Worm (Caenorhabditis elegans) whole organism, young adult: ENCODE results near the gene trpp-9.
A peak's percentile ranks its signal among the peaks of the same experiment; 100 is the strongest.

Source experiments
- B0035.1 ChIP-seq: sonication (generic microtip); optimal IDR thresholded peaks from 2 replicates; lab custom pipeline; 2016; ENCODE audit warnings: missing genetic modification characterization, mild to moderate bottlenecking, missing compliant biosample characterization, missing genotype, missing genetic modification reagents
- C06A6.2 ChIP-seq: fragments of 200-800 bp; sonication (Bioruptor generic); conservative IDR thresholded peaks from 2 replicates; pipeline ENCODE4 v1.3.6; 2022; ENCODE audit warnings: missing genetic modification characterization, missing compliant biosample characterization
- D2030.7 ChIP-seq: fragments of 200-800 bp; sonication (Bioruptor generic); IDR thresholded peaks from 2 replicates; pipeline ENCODE4 v1.3.6; 2022; ENCODE audit warnings: missing genetic modification reagents, missing genetic modification characterization, missing compliant biosample characterization
- F37B4.10 ChIP-seq: fragments of 200-800 bp; sonication (Bioruptor generic); IDR thresholded peaks from 2 replicates; pipeline ENCODE4 v1.3.6; 2022; ENCODE audit warnings: missing genetic modification characterization, missing compliant biosample characterization
- F49E8.2 ChIP-seq: sonication (generic microtip); optimal IDR thresholded peaks from 3 replicates; lab custom pipeline; 2017; ENCODE audit warnings: missing genetic modification characterization, mild to moderate bottlenecking, missing compliant biosample characterization, antibody characterized with exemption, moderate library complexity; ENCODE audit not compliant: insufficient read depth
- F52B5.7 ChIP-seq: sonication (generic microtip); optimal IDR thresholded peaks from 2 replicates; lab custom pipeline; 2016; ENCODE audit warnings: mild to moderate bottlenecking, missing genetic modification characterization, missing compliant biosample characterization
- T07F8.4 ChIP-seq: sonication (generic microtip); optimal IDR thresholded peaks from 2 replicates; lab custom pipeline; 2016; ENCODE audit warnings: mild to moderate bottlenecking, missing genetic modification characterization, moderate library complexity, missing compliant biosample characterization
- Y95B8A.8 ChIP-seq: fragments of 200-800 bp; sonication (Bioruptor generic); IDR thresholded peaks from 2 replicates; pipeline ENCODE4 v1.3.6; 2022; ENCODE audit warnings: missing genetic modification reagents, missing genetic modification characterization, missing compliant biosample characterization
- ZK185.1 ChIP-seq: sonication (generic microtip); optimal IDR thresholded peaks from 2 replicates; lab custom pipeline; 2016; ENCODE audit warnings: mild to moderate bottlenecking, missing genetic modification characterization, missing compliant biosample characterization; ENCODE audit not compliant: poor library complexity, severe bottlenecking
- attf-3 ChIP-seq: fragments of 200-800 bp; sonication (Bioruptor generic); conservative IDR thresholded peaks from 2 replicates; pipeline ENCODE4 v1.3.6; 2022; ENCODE audit warnings: missing genetic modification reagents, missing genetic modification characterization, missing compliant biosample characterization
- attf-6 ChIP-seq: fragments of 200-800 bp; sonication (Bioruptor generic); IDR thresholded peaks from 2 replicates; pipeline ENCODE4 v1.3.6; 2022; ENCODE audit warnings: missing genetic modification reagents, missing genetic modification characterization, missing compliant biosample characterization
- ccch-3 ChIP-seq: fragments of 200-800 bp; sonication (Bioruptor generic); optimal IDR thresholded peaks from 2 replicates; lab custom pipeline; 2018; ENCODE audit warnings: mild to moderate bottlenecking, missing genetic modification characterization, missing compliant biosample characterization
- cebp-1 ChIP-seq, 2 experiments: fragments of 200-800 bp in 1 of 2; sonication (Bioruptor generic) in 1 of 2; sonication (generic microtip) in 1 of 2; IDR thresholded peaks in 1 of 2; optimal IDR thresholded peaks in 1 of 2; 2 replicates each; pipeline versions ENCODE4 v1.3.6 to Lab custom; 2017 to 2022; ENCODE audit warnings: missing compliant biosample characterization in 2 of 2, missing genetic modification characterization in 2 of 2, mild to moderate bottlenecking in 1 of 2, missing genetic modification reagents in 1 of 2, moderate library complexity in 1 of 2
- ceh-91 ChIP-seq: fragments of 200-800 bp; sonication (Bioruptor generic); IDR thresholded peaks from 2 replicates; pipeline ENCODE4 v1.3.6; 2022; ENCODE audit warnings: missing genetic modification reagents, missing genetic modification characterization, missing compliant biosample characterization
- chd-7 ChIP-seq: sonication (generic microtip); optimal IDR thresholded peaks from 2 replicates; lab custom pipeline; 2016; ENCODE audit warnings: mild to moderate bottlenecking, missing genetic modification characterization, moderate library complexity, missing compliant biosample characterization
- efl-1 ChIP-seq: fragments of 150-350 bp; optimal IDR thresholded peaks from 2 replicates; lab custom pipeline; 2014; ENCODE audit warnings: missing biosample characterization, missing genetic modification reagents, missing genetic modification characterization
- hlh-26 ChIP-seq: fragments of 200-800 bp; sonication (Bioruptor generic); conservative IDR thresholded peaks from 2 replicates; pipeline ENCODE4 v1.3.6; 2022; ENCODE audit warnings: missing genetic modification reagents, missing genetic modification characterization, missing compliant biosample characterization
- hmg-1.2 ChIP-seq: fragments of 200-800 bp; sonication (Bioruptor generic); IDR thresholded peaks from 2 replicates; pipeline ENCODE4 v1.3.6; 2022; ENCODE audit warnings: missing genetic modification reagents, missing genetic modification characterization, missing compliant biosample characterization
- let-526 ChIP-seq: fragments of 200-800 bp; sonication (Bioruptor generic); IDR thresholded peaks from 2 replicates; pipeline ENCODE4 v1.3.6; 2022; ENCODE audit warnings: missing genetic modification reagents, missing genetic modification characterization, missing compliant biosample characterization
- let-607 ChIP-seq, 2 experiments: fragments of 200-800 bp in 1 of 2; sonication (Bioruptor generic) in 1 of 2; sonication (generic microtip) in 1 of 2; optimal IDR thresholded peaks; 2 replicates each; lab custom pipeline; 2016 to 2018; ENCODE audit warnings: mild to moderate bottlenecking in 2 of 2, missing compliant biosample characterization in 2 of 2, missing genetic modification characterization in 2 of 2, moderate library complexity in 2 of 2, missing genotype in 1 of 2
- lin-35 ChIP-seq, 3 experiments: fragments of 150-350 bp in 2 of 3; sonication (generic microtip) in 1 of 3; optimal IDR thresholded peaks; 2 replicates each; lab custom pipeline; 2014 to 2018; ENCODE audit warnings: missing biosample characterization in 3 of 3, missing genetic modification characterization in 3 of 3, missing genetic modification reagents in 3 of 3
- lin-40 ChIP-seq: sonication (generic microtip); optimal IDR thresholded peaks from 2 replicates; lab custom pipeline; 2016; ENCODE audit warnings: missing genetic modification characterization, mild to moderate bottlenecking, missing compliant biosample characterization, missing genotype, missing genetic modification reagents
- madf-10 ChIP-seq: sonication (generic microtip); optimal IDR thresholded peaks from 2 replicates; lab custom pipeline; 2016; ENCODE audit warnings: mild to moderate bottlenecking, missing genetic modification characterization, missing compliant biosample characterization
- madf-3 ChIP-seq: fragments of 200-800 bp; sonication (Bioruptor generic); IDR thresholded peaks from 2 replicates; pipeline ENCODE4 v1.3.6; 2022; ENCODE audit warnings: missing genetic modification reagents, missing genetic modification characterization, missing compliant biosample characterization
- madf-6 ChIP-seq: fragments of 200-800 bp; sonication (Bioruptor generic); IDR thresholded peaks from 2 replicates; pipeline ENCODE4 v1.3.6; 2022; ENCODE audit warnings: missing genetic modification reagents, missing genetic modification characterization, missing compliant biosample characterization
- mel-28 ChIP-seq: sonication (generic microtip); optimal IDR thresholded peaks from 2 replicates; lab custom pipeline; 2016; ENCODE audit warnings: borderline replicate concordance, mild to moderate bottlenecking, missing genetic modification characterization, missing compliant biosample characterization
- mes-4 ChIP-seq: sonication (generic microtip); optimal IDR thresholded peaks from 2 replicates; lab custom pipeline; 2016; ENCODE audit warnings: missing genotype, missing genetic modification characterization, missing compliant biosample characterization
- mxl-1 ChIP-seq: sonication (generic microtip); optimal IDR thresholded peaks from 2 replicates; lab custom pipeline; 2016; ENCODE audit warnings: missing genetic modification characterization, missing compliant biosample characterization
- nfya-2 ChIP-seq: fragments of 200-800 bp; sonication (Bioruptor generic); IDR thresholded peaks from 2 replicates; pipeline ENCODE4 v1.3.6; 2022; ENCODE audit warnings: missing genetic modification reagents, missing genetic modification characterization, missing compliant biosample characterization
- nhr-120 ChIP-seq: fragments of 200-800 bp; sonication (Bioruptor generic); IDR thresholded peaks from 2 replicates; pipeline ENCODE4 v1.3.6; 2022; ENCODE audit warnings: missing genetic modification characterization, missing compliant biosample characterization
- nhr-27 ChIP-seq: fragments of 200-800 bp; sonication (Bioruptor generic); optimal IDR thresholded peaks from 2 replicates; lab custom pipeline; 2018; ENCODE audit warnings: mild to moderate bottlenecking, missing genetic modification characterization, moderate library complexity, missing compliant biosample characterization
- pbrm-1 ChIP-seq: fragments of 200-800 bp; sonication (Bioruptor generic); IDR thresholded peaks from 2 replicates; pipeline ENCODE4 v1.3.6; 2022; ENCODE audit warnings: missing genetic modification reagents, missing genetic modification characterization, missing compliant biosample characterization
- rec-8 ChIP-seq, 2 experiments: sonication (generic microtip); optimal IDR thresholded peaks; 2 replicates each; lab custom pipeline; 2016; ENCODE audit warnings: mild to moderate bottlenecking in 2 of 2, missing genetic modification characterization in 2 of 2, missing genetic modification reagents in 2 of 2, missing genotype in 2 of 2, missing biosample characterization in 1 of 2, missing compliant biosample characterization in 1 of 2, moderate library complexity in 1 of 2
- repo-1 ChIP-seq: sonication (generic microtip); optimal IDR thresholded peaks from 2 replicates; lab custom pipeline; 2017; ENCODE audit warnings: mild to moderate bottlenecking, missing genetic modification characterization, missing compliant biosample characterization
- sdz-38 ChIP-seq: sonication (generic microtip); optimal IDR thresholded peaks from 2 replicates; lab custom pipeline; 2016; ENCODE audit warnings: missing genotype, missing genetic modification characterization, missing compliant biosample characterization
- tlf-1 ChIP-seq: fragments of 200-800 bp; sonication (Bioruptor generic); optimal IDR thresholded peaks from 2 replicates; lab custom pipeline; 2018; ENCODE audit warnings: mild to moderate bottlenecking, missing genetic modification characterization, missing compliant biosample characterization
- unc-130 ChIP-seq: sonication (generic microtip); optimal IDR thresholded peaks from 2 replicates; lab custom pipeline; 2016; ENCODE audit warnings: missing genetic modification reagents, missing genetic modification characterization, missing compliant biosample characterization
- zfh-2 ChIP-seq: fragments of 200-800 bp; sonication (Bioruptor generic); conservative IDR thresholded peaks from 2 replicates; pipeline ENCODE4 v1.3.6; 2022; ENCODE audit warnings: missing genetic modification reagents, missing genetic modification characterization, missing compliant biosample characterization
- ztf-26 ChIP-seq: sonication (generic microtip); optimal IDR thresholded peaks from 2 replicates; lab custom pipeline; 2017; ENCODE audit warnings: missing genetic modification characterization, missing compliant biosample characterization
- ztf-3 ChIP-seq: fragments of 200-800 bp; sonication (Bioruptor generic); optimal IDR thresholded peaks from 2 replicates; lab custom pipeline; 2018; ENCODE audit warnings: mild to moderate bottlenecking, missing genetic modification characterization, missing compliant biosample characterization

Gene trpp-9

DNA sequence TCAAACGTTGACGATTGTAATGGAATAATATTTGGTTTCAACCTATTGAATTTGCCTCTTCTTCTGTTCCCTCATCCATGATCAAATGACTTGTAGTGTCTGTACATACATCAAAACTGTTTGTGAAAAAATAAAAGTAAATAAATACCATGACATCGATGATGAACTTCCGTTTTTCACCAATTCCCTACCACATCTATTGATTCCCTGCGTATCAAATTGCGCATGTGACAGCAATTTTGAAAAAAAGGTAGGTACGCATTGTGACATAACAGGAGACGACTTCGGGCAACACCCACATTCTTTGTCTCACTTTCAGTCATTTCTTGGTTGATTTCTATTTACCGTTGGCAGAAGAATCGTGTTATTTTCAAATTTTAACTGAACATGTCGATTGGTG lies 27.3 kb upstream of the trpp-9 start, which contains the start of gene C35C5.9:
C35C5.9 (plus strand) TSS at position 161 of the 400 bp plus-strand sequence.
- TF ChIP-seq lin-40 (tag; lab: Kevin White, UChicago): peak; percentile 3
- TF ChIP-seq T07F8.4 (tag; lab: Kevin White, UChicago): no peak
- TF ChIP-seq pbrm-1 (GFP tag; lab: Robert Waterston, UW): no peak
- no peak for TF ChIP-seq sdz-38 (tag; lab: Kevin White, UChicago)
- TF ChIP-seq repo-1 (tag; lab: Kevin White, UChicago): no peak
- no peak for TF ChIP-seq C06A6.2 (GFP tag; lab: Robert Waterston, UW)
- 0 out of 2 replicates have a peak, but pooled peaks have one; percentile 45 for TF ChIP-seq Y95B8A.8 (GFP tag; lab: Robert Waterston, UW)
- no peak for TF ChIP-seq zfh-2
- no peak for TF ChIP-seq F37B4.10
- no peak for TF ChIP-seq nfya-2 (GFP tag; lab: Robert Waterston, UW)

DNA sequence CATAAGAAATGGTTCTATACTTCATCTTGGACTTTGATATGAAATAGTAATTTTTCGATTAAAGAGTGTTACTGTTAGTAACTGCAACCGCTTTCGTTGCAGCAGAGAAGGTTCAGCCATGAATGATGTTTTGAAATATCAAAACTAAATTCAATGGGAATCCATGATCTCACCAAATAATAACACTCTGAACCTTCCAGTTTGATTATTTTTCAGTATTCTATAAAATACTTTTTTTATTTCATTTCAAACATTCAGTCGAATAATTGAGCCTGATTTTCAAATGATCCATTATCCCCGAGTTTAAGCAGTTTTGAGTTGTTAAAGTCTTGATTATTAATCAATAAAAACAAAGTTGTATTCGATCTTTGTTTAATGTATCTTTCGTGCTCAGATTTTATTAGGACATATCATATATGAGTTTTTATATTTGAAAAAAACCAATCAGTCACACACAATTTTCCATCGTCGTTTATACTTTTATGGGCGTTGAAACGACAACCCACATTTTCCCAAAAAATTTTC lies 26.4 kb upstream of the trpp-9 start, which contains the start of gene gcp-2.2:
gcp-2.2 (plus strand) TSS at position 475 of the 525 bp plus-strand sequence.
- no peak for TF ChIP-seq mel-28 (tag; lab: Kevin White, UChicago)
- TF ChIP-seq madf-6 (GFP tag; lab: Robert Waterston, UW): no peak
- TF ChIP-seq F49E8.2 (tag; lab: Kevin White, UChicago): no peak
- TF ChIP-seq ztf-26 (tag; lab: Kevin White, UChicago): no peak
- TF ChIP-seq mxl-1 (tag; lab: Kevin White, UChicago): no peak
- TF ChIP-seq lin-35 (GFP tag; optimal IDR thresholded peaks at IDR 0.05; lab: Kevin White, UChicago): no peak

DNA sequence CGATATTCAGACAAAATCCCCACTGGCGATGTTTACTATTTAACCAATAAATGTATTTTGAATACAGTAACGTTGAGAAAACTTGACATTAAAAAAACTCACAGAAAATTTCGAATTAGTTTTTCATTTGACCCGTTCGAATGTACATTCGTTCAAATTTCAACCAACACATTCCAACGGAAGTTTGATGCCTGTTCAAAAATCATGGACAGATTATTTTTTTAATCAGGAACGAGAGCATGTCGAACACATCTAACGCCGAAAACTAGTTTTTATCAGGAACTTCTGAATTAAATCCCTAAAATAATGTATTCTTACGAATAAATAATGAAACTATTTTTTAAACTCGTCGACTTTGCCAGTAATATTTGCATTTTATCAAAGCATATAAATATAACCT lies 22.0 kb upstream of the trpp-9 start:
- no peak for TF ChIP-seq madf-10 (tag; lab: Kevin White, UChicago)
- TF ChIP-seq attf-6: no peak
- TF ChIP-seq hmg-1.2 (GFP tag; lab: Robert Waterston, UW): no peak
- TF ChIP-seq unc-130: no peak
- no peak for TF ChIP-seq D2030.7 (GFP tag; lab: Robert Waterston, UW)
- no peak for TF ChIP-seq C06A6.2 (GFP tag; lab: Robert Waterston, UW)
- TF ChIP-seq ceh-91 (GFP tag; lab: Robert Waterston, UW): no peak
- TF ChIP-seq let-526 (GFP tag; lab: Robert Waterston, UW): no peak
- no peak for TF ChIP-seq efl-1 (GFP tag; lab: Kevin White, UChicago)
- TF ChIP-seq nhr-120 (GFP tag; lab: Robert Waterston, UW): no peak
- TF ChIP-seq ccch-3 (GFP tag; lab: Kevin White, UChicago): no peak
- no peak for TF ChIP-seq B0035.1 (tag; lab: Kevin White, UChicago)
- no peak for TF ChIP-seq hlh-26 (GFP tag; lab: Robert Waterston, UW)
- no peak for TF ChIP-seq nhr-27 (tag; lab: Kevin White, UChicago)
- TF ChIP-seq let-607 (tag; optimal IDR thresholded peaks at IDR 0.05; lab: Kevin White, UChicago): no peak
- TF ChIP-seq madf-3 (GFP tag; lab: Robert Waterston, UW): no peak

DNA sequence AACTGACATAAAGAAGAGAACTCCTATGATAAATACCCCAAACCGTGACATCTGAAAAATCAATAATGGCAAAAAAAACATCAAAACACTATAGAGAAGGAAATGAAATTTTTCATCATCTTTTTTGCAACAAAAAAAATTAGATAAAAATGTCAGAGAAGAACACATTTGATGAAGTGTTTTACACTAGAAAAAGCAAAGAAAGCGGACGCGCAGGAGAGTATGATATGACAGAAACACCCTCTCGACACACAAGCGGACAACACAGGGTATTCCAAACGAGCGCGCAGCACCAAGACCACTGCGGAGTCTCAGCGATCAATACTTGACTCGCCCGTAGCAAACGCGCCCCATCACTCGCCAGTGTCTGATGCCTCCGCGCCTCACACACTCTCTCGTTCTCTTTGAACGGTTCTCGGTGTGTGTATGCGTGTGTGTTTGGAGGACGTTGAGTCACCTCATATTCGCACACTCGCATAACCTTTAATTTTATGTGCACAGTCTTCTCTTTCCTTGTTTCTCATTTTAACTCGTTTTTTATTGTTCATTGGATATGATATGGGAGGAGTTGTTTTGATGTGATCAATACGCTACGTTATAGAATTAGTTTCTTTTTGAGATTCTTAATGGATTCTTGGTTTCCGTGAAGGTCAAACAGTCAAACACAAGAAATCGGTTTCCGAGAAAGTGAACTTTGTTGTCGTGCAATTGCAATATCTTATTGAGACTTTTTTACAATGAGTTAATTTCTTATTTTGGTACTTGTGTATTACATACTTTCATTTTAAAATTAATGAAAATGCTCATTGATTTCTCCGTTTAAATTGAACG lies 17.1 kb upstream of the trpp-9 start, which contains the start of gene selt-1.1:
selt-1.1 (minus strand) TSS at position 51 of the 831 bp plus-strand sequence.
- TF ChIP-seq tlf-1 (GFP tag; lab: Kevin White, UChicago): no peak
- no peak for TF ChIP-seq madf-10 (tag; lab: Kevin White, UChicago)
- TF ChIP-seq ztf-3: no peak
- TF ChIP-seq rec-8 (tag; optimal IDR thresholded peaks at IDR 0.05; lab: Kevin White, UChicago): no peak
- peak; percentile 42 for TF ChIP-seq ztf-26 (tag; lab: Kevin White, UChicago)
- no peak for TF ChIP-seq attf-3 (GFP tag; lab: Robert Waterston, UW)
- TF ChIP-seq cebp-1 (GFP tag; IDR thresholded peaks at IDR 0.05; lab: Robert Waterston, UW): no peak
- TF ChIP-seq cebp-1 (tag; optimal IDR thresholded peaks at IDR 0.05; lab: Kevin White, UChicago): no peak
- no peak for TF ChIP-seq mes-4 (tag; lab: Kevin White, UChicago)
- TF ChIP-seq ZK185.1 (tag; lab: Kevin White, UChicago): peak; percentile 46
- no peak for TF ChIP-seq F49E8.2 (tag; lab: Kevin White, UChicago)
- TF ChIP-seq F37B4.10: no peak
- TF ChIP-seq chd-7 (tag; lab: Kevin White, UChicago): peak; percentile 8
- no peak for TF ChIP-seq F52B5.7 (tag; lab: Kevin White, UChicago)
